Worm (Caenorhabditis elegans) whole organism, late embryonic: ENCODE measurements around the gene flad-1.

Experiments used
- ama-1 ChIP-seq: fragments of 150-350 bp; optimal IDR thresholded peaks from 2 replicates; lab custom pipeline; 2014
- ceh-2 ChIP-seq: sonication (generic microtip); optimal IDR thresholded peaks from 2 replicates; lab custom pipeline; 2016; ENCODE audit warnings: missing genotype, missing genetic modification characterization, missing compliant biosample characterization
- ceh-48 ChIP-seq: sonication (generic microtip); optimal IDR thresholded peaks from 2 replicates; lab custom pipeline; 2016; ENCODE audit warnings: missing genetic modification characterization, inconsistent platforms, missing compliant biosample characterization
- dve-1 ChIP-seq: sonication (generic microtip); optimal IDR thresholded peaks from 2 replicates; lab custom pipeline; 2017; ENCODE audit warnings: antibody characterized with exemption, mild to moderate bottlenecking, missing genetic modification characterization, missing compliant biosample characterization
- elt-2 ChIP-seq: sonication (generic microtip); optimal IDR thresholded peaks from 2 replicates; lab custom pipeline; 2016; ENCODE audit warnings: missing genetic modification reagents, missing genetic modification characterization, missing compliant biosample characterization
- lin-11 ChIP-seq: fragments of 200-800 bp; sonication (Bioruptor generic); optimal IDR thresholded peaks from 2 replicates; lab custom pipeline; 2018; ENCODE audit warnings: mild to moderate bottlenecking, missing genetic modification characterization, missing compliant biosample characterization
- mec-3 ChIP-seq: sonication (generic microtip); optimal IDR thresholded peaks from 2 replicates; lab custom pipeline; 2016; ENCODE audit warnings: borderline replicate concordance, missing genetic modification characterization, missing compliant biosample characterization
- ref-2 ChIP-seq: sonication (generic microtip); optimal IDR thresholded peaks from 2 replicates; lab custom pipeline; 2016; ENCODE audit warnings: missing genetic modification characterization, missing compliant biosample characterization
- rnt-1 ChIP-seq: sonication (generic microtip); optimal IDR thresholded peaks from 2 replicates; lab custom pipeline; 2016; ENCODE audit warnings: missing genetic modification characterization, missing compliant biosample characterization
- syd-9 ChIP-seq: sonication (generic microtip); optimal IDR thresholded peaks from 2 replicates; lab custom pipeline; 2016; ENCODE audit warnings: mild to moderate bottlenecking, missing genetic modification characterization, moderate library complexity, missing compliant biosample characterization
- tbx-7 ChIP-seq: sonication (generic microtip); optimal IDR thresholded peaks from 2 replicates; lab custom pipeline; 2016; ENCODE audit warnings: missing genotype, missing genetic modification characterization, missing compliant biosample characterization
- unc-55 ChIP-seq: sonication (generic microtip); optimal IDR thresholded peaks from 2 replicates; lab custom pipeline; 2017; ENCODE audit warnings: missing biosample characterization, missing genetic modification reagents, missing genetic modification characterization

- TF ChIP-seq ama-1 (lab: Kevin White, UChicago) (no peak), lin-11 (no peak), mec-3 (no peak), dve-1 (no peak), syd-9 (tag; lab: Kevin White, UChicago) (no peak), tbx-7 (tag; lab: Kevin White, UChicago) (no peak), rnt-1 (no peak), ceh-2 (tag; lab: Kevin White, UChicago) (no peak), unc-55 (GFP tag; lab: Kevin White, UChicago) (no peak), elt-2 (no peak), ceh-48 (tag; lab: Kevin White, UChicago) (no peak), ref-2 (tag; lab: Kevin White, UChicago) (no peak)
Measured at ce11 chrII:9894435-9894834, 49.5 kb upstream of the flad-1 start, which contains the start of gene F26C11.1.
